Worm (Caenorhabditis elegans) whole organism, L3 larva: Measurements from ENCODE around the gene hrg-5.
A peak's percentile ranks its signal among the peaks of the same experiment; 100 is the strongest.

Source experiments
- R02D3.7 ChIP-seq: fragments of 150-350 bp; optimal IDR thresholded peaks from 2 replicates; lab custom pipeline; 2014; ENCODE audit warnings: missing biosample characterization, missing genetic modification characterization
- ZK546.5 ChIP-seq: sonication (generic microtip); optimal IDR thresholded peaks from 2 replicates; lab custom pipeline; 2017; ENCODE audit warnings: missing biosample characterization, missing genetic modification characterization
- aly-2 ChIP-seq: fragments of 150-350 bp; optimal IDR thresholded peaks from 2 replicates; lab custom pipeline; 2014; ENCODE audit warnings: missing biosample characterization, missing genetic modification characterization
- ama-1 ChIP-seq: fragments of 150-350 bp; optimal IDR thresholded peaks from 2 replicates; lab custom pipeline; 2018
- ceh-16 ChIP-seq: sonication (generic microtip); optimal IDR thresholded peaks from 2 replicates; lab custom pipeline; 2017; ENCODE audit warnings: missing biosample characterization, missing genetic modification characterization
- ceh-28 ChIP-seq: fragments of 150-350 bp; optimal IDR thresholded peaks from 2 replicates; lab custom pipeline; 2014; ENCODE audit warnings: missing biosample characterization, missing genetic modification reagents, missing genetic modification characterization
- ceh-82 ChIP-seq: fragments of 150-350 bp; optimal IDR thresholded peaks from 2 replicates; lab custom pipeline; 2014; ENCODE audit warnings: missing biosample characterization, missing genetic modification characterization
- ceh-9 ChIP-seq: sonication (generic microtip); optimal IDR thresholded peaks from 2 replicates; lab custom pipeline; 2018; ENCODE audit warnings: missing biosample characterization, missing genetic modification characterization
- daf-12 ChIP-seq: fragments of 150-350 bp; optimal IDR thresholded peaks from 2 replicates; lab custom pipeline; 2014; ENCODE audit warnings: missing biosample characterization, missing genetic modification reagents, missing genetic modification characterization
- egl-5 ChIP-seq: fragments of 150-350 bp; optimal IDR thresholded peaks from 2 replicates; lab custom pipeline; 2017; ENCODE audit warnings: missing biosample characterization, missing genetic modification reagents, missing genetic modification characterization, inconsistent platforms
- elt-2 ChIP-seq: sonication (generic microtip); optimal IDR thresholded peaks from 2 replicates; lab custom pipeline; 2016; ENCODE audit warnings: missing genetic modification reagents, mild to moderate bottlenecking, missing genetic modification characterization, missing compliant biosample characterization
- eor-1 ChIP-seq, 2 experiments: fragments of 150-350 bp; optimal IDR thresholded peaks; 2 replicates each; lab custom pipeline; 2014 to 2018; ENCODE audit warnings: missing biosample characterization in 2 of 2, missing genetic modification characterization in 2 of 2
- fkh-10 ChIP-seq: sonication (generic microtip); optimal IDR thresholded peaks from 2 replicates; lab custom pipeline; 2017; ENCODE audit warnings: missing biosample characterization, missing genetic modification reagents, missing genetic modification characterization
- fos-1 ChIP-seq: fragments of 150-350 bp; optimal IDR thresholded peaks from 2 replicates; lab custom pipeline; 2014; ENCODE audit warnings: missing biosample characterization, missing genetic modification characterization
- lin-15B ChIP-seq: fragments of 150-350 bp; optimal IDR thresholded peaks from 2 replicates; lab custom pipeline; 2014; ENCODE audit warnings: missing biosample characterization, missing genetic modification characterization
- lin-39 ChIP-seq: fragments of 150-350 bp; optimal IDR thresholded peaks from 2 replicates; lab custom pipeline; 2018; ENCODE audit warnings: missing biosample characterization, missing genetic modification reagents, missing genetic modification characterization
- mml-1 ChIP-seq: fragments of 150-350 bp; sonication (generic microtip); optimal IDR thresholded peaks from 3 replicates; lab custom pipeline; 2014; ENCODE audit warnings: missing biosample characterization, missing genetic modification characterization
- nfya-1 ChIP-seq: sonication (generic microtip); optimal IDR thresholded peaks from 2 replicates; lab custom pipeline; 2017; ENCODE audit warnings: missing genetic modification characterization, mild to moderate bottlenecking, missing compliant biosample characterization, antibody characterized with exemption, moderate library complexity; ENCODE audit not compliant: insufficient read depth
- nhr-12 ChIP-seq: fragments of 150-350 bp; optimal IDR thresholded peaks from 2 replicates; lab custom pipeline; 2014; ENCODE audit warnings: missing biosample characterization, missing genetic modification characterization
- nhr-237 ChIP-seq: fragments of 150-350 bp; optimal IDR thresholded peaks from 2 replicates; lab custom pipeline; 2014; ENCODE audit warnings: missing biosample characterization, missing genetic modification characterization
- nhr-25 ChIP-seq: sonication (generic microtip); optimal IDR thresholded peaks from 2 replicates; lab custom pipeline; 2017; ENCODE audit warnings: missing biosample characterization, missing genetic modification characterization
- nhr-28 ChIP-seq: fragments of 150-350 bp; optimal IDR thresholded peaks from 2 replicates; lab custom pipeline; 2014; ENCODE audit warnings: missing biosample characterization, missing genetic modification characterization
- nhr-43 ChIP-seq: sonication (generic microtip); optimal IDR thresholded peaks from 2 replicates; lab custom pipeline; 2016; ENCODE audit warnings: mild to moderate bottlenecking, missing genetic modification characterization, missing compliant biosample characterization; ENCODE audit not compliant: poor library complexity, severe bottlenecking
- nhr-76 ChIP-seq: fragments of 150-350 bp; sonication (generic microtip); optimal IDR thresholded peaks from 5 replicates; lab custom pipeline; 2014; ENCODE audit warnings: missing biosample characterization, missing genetic modification characterization
- pqm-1 ChIP-seq: fragments of 150-350 bp; optimal IDR thresholded peaks from 2 replicates; lab custom pipeline; 2017; ENCODE audit warnings: missing biosample characterization, missing genetic modification characterization, inconsistent platforms
- sea-2 ChIP-seq: fragments of 150-350 bp; sonication (generic microtip); optimal IDR thresholded peaks from 4 replicates; lab custom pipeline; 2014; ENCODE audit warnings: missing biosample characterization, missing genetic modification reagents, missing genetic modification characterization
- snpc-4 ChIP-seq: fragments of 150-350 bp; optimal IDR thresholded peaks from 2 replicates; lab custom pipeline; 2014; ENCODE audit warnings: missing biosample characterization, missing genetic modification characterization
- unc-39 ChIP-seq: sonication (generic microtip); optimal IDR thresholded peaks from 4 replicates; lab custom pipeline; 2017; ENCODE audit warnings: missing biosample characterization, missing genetic modification characterization
- unc-62 ChIP-seq: fragments of 150-350 bp; sonication (generic microtip); optimal IDR thresholded peaks from 4 replicates; lab custom pipeline; 2014; ENCODE audit warnings: missing biosample characterization, missing genetic modification reagents, missing genetic modification characterization
- zag-1 ChIP-seq: fragments of 150-350 bp; optimal IDR thresholded peaks from 2 replicates; lab custom pipeline; 2014; ENCODE audit warnings: missing biosample characterization, missing genetic modification characterization
- ztf-11 ChIP-seq: fragments of 150-350 bp; optimal IDR thresholded peaks from 2 replicates; lab custom pipeline; 2014; ENCODE audit warnings: missing biosample characterization, missing genetic modification characterization

The hrg-5 gene

DNA sequence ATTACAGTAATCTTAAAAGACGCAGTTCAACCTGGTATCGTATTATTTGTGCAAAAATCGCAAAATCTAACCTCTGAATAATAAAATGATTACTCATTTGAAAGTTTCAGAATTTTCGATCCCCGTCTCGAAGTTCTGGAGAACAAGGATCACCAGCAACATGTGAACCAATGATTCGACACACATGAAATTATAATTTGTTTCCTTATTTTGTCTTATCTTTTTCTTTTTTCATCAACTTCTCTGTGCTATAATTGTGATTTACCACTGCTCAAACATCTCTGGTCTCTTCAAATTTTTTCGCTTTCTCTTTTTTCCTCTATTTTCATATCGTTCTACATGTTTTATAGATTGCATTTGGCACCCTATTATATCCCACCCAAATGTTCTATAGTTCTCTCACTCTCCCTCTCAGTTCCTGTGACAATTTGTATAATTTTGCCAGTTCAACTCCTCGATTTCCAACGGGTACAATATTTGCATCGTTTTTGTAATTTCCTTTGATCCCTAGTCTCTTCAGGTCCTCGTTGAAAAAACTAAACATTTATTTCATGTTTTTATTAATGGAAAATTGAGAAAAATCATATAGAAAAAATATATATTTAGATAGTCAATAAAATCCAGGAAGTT lies 33.9 kb upstream of the hrg-5 start:
- TF ChIP-seq daf-12, result peak; percentile 28
- TF ChIP-seq nhr-43 (tag; lab: Kevin White, UChicago), result no peak
- no peak for TF ChIP-seq nhr-28 (tag; lab: Kevin White, UChicago)
- TF ChIP-seq ceh-16, result no peak
- peak; percentile 32 for TF ChIP-seq nfya-1 (tag; lab: Kevin White, UChicago)
- TF ChIP-seq eor-1 (tag; optimal IDR thresholded peaks at IDR 0.05; lab: Kevin White, UChicago), result no peak
- TF ChIP-seq ceh-28 (tag; lab: Kevin White, UChicago), result peak; percentile 41
- peak; percentile 4 for TF ChIP-seq ceh-82 (tag; lab: Kevin White, UChicago)
- TF ChIP-seq zag-1 (tag; lab: Kevin White, UChicago), result no peak
- TF ChIP-seq elt-2, result no peak
- TF ChIP-seq pqm-1 (tag; lab: Kevin White, UChicago), result no peak

ce11 chrIV:11053652-11054317 lies 24.6 kb upstream of the hrg-5 start, which contains the start of the genes F36H1.12 and lin-3:
F36H1.12 (minus strand) TSS chrIV:11053702.
lin-3 (plus strand) TSS chrIV:11054308.
- no peak for TF ChIP-seq sea-2 (GFP tag; lab: Kevin White, UChicago)
- TF ChIP-seq unc-62 (GFP tag; lab: Kevin White, UChicago), result no peak
- TF ChIP-seq zag-1 (tag; lab: Kevin White, UChicago), result no peak
- TF ChIP-seq elt-2, result no peak
- no peak for TF ChIP-seq snpc-4 (tag; lab: Kevin White, UChicago)
- no peak for TF ChIP-seq nhr-76 (tag; lab: Kevin White, UChicago)
- TF ChIP-seq ceh-82 (tag; lab: Kevin White, UChicago), result no peak
- TF ChIP-seq ceh-28 (tag; lab: Kevin White, UChicago), result no peak
- TF ChIP-seq nfya-1 (tag; lab: Kevin White, UChicago), result no peak
- TF ChIP-seq nhr-25 (tag; lab: Kevin White, UChicago), result no peak
- TF ChIP-seq unc-39 (tag; lab: Kevin White, UChicago), result no peak
- no peak for TF ChIP-seq ama-1 (lab: Kevin White, UChicago)
- no peak for TF ChIP-seq aly-2
- no peak for TF ChIP-seq nhr-12 (tag; lab: Kevin White, UChicago)
- TF ChIP-seq, all 47 proteins: peak for 0

ce11 chrIV:11051963-11052362 lies 22.7 kb upstream of the hrg-5 start:
- TF ChIP-seq unc-39 (tag; lab: Kevin White, UChicago) (no peak), fkh-10 (GFP tag; lab: Kevin White, UChicago) (no peak), lin-15B (no peak), nfya-1 (tag; lab: Kevin White, UChicago) (no peak), mml-1 (tag; lab: Kevin White, UChicago) (no peak), fos-1 (tag; lab: Kevin White, UChicago) (no peak), R02D3.7 (tag; lab: Kevin White, UChicago) (no peak)

ce11 chrIV:11049806-11050205 lies 20.6 kb upstream of the hrg-5 start, which contains the start of gene F36H1.3:
F36H1.3 (plus strand) TSS chrIV:11050128.
- TF ChIP-seq nhr-76 (tag; lab: Kevin White, UChicago), result no peak
- no peak for TF ChIP-seq aly-2
- TF ChIP-seq lin-39 (tag; lab: Kevin White, UChicago), result no peak
- TF ChIP-seq ceh-9 (tag; lab: Kevin White, UChicago), result no peak
- no peak for TF ChIP-seq daf-12
- no peak for TF ChIP-seq nhr-43 (tag; lab: Kevin White, UChicago)
- TF ChIP-seq, all 47 proteins: peak for 0

- TF ChIP-seq ceh-16, result no peak
- no peak for TF ChIP-seq eor-1 (tag; optimal IDR thresholded peaks at IDR 0.05; lab: Kevin White, UChicago)
Observed at ce11 chrIV:11048871-11049270, 19.6 kb upstream of the hrg-5 start, which contains the start of gene F36H1.11. F36H1.11 (plus strand) TSS chrIV:11049171.

ce11 chrIV:11044377-11044776 lies 15.1 kb upstream of the hrg-5 start:
- TF ChIP-seq nhr-12 (tag; lab: Kevin White, UChicago) (no peak), aly-2 (no peak), ZK546.5 (tag; lab: Kevin White, UChicago) (no peak), ztf-11 (tag; lab: Kevin White, UChicago) (no peak), elt-2 (no peak), unc-62 (GFP tag; lab: Kevin White, UChicago) (no peak), nhr-237 (no peak), fos-1 (tag; lab: Kevin White, UChicago) (no peak), zag-1 (tag; lab: Kevin White, UChicago) (no peak), egl-5 (tag; lab: Kevin White, UChicago) (no peak), sea-2 (GFP tag; lab: Kevin White, UChicago) (no peak), ceh-9 (tag; lab: Kevin White, UChicago) (no peak), lin-15B (no peak)
